Fruit fly (Drosophila melanogaster): Measurements from ENCODE around the gene DEF8.

DNA sequence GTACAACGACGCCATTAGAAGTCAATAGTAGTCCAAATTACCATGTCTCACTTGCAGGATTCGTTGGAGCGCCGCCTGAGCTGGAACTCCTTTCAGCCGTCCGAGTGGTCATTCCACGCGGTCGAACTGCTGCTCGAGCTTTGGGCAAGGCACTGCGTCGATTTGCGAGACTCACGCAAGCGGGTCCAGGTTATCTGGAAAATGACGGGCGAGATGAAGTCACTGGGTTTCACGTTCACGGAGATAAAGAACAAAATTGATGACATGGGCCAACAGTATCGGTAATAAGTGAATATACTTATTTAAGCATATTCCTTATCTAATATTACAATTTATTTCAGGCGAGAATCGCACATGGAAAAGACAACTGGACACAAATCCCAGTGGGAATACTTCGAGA lies 13.3 kb upstream of the DEF8 start:
- TF ChIP-seq CG8478 (optimal IDR thresholded peaks at IDR 0.05), result no peak
- TF ChIP-seq CTCF (optimal IDR thresholded peaks at IDR 0.05), result no peak

All from S2 (cell line).